Worm (Caenorhabditis elegans): ENCODE results near the gene srd-70.

ce11 chrV:20457155-20457554 lies 3.2 kb downstream of the srd-70 start:
- no peak for TF ChIP-seq ztf-28 (GFP tag; IDR thresholded peaks at IDR 0.05)
- no peak for TF ChIP-seq rcor-1 (GFP tag; IDR thresholded peaks at IDR 0.05)
- TF ChIP-seq tbx-9 (tag; optimal IDR thresholded peaks at IDR 0.05; ENCODE audit: borderline replicate concordance) = no peak
- no peak for TF ChIP-seq unc-62 (GFP tag; optimal IDR thresholded peaks at IDR 0.05)
- TF ChIP-seq lin-35 (GFP tag; optimal IDR thresholded peaks at IDR 0.05) = no peak
- TF ChIP-seq ets-4 (GFP tag; optimal IDR thresholded peaks at IDR 0.05) = no peak
- no peak for TF ChIP-seq B0261.1 (tag; optimal IDR thresholded peaks at IDR 0.05)
- no peak for TF ChIP-seq lsy-27 (tag; optimal IDR thresholded peaks at IDR 0.05; ENCODE audit: borderline replicate concordance, insufficient read depth)

Data from whole organism, young adult.